Worm (Caenorhabditis elegans) whole organism, midembryonic: ENCODE data around the gene sru-31.

ENCODE experiments used
- T22C8.4 ChIP-seq: fragments of 200-800 bp; sonication (Bioruptor generic); IDR thresholded peaks from 2 replicates; pipeline ENCODE4 v1.3.6; 2022; ENCODE audit warnings: missing genetic modification characterization, missing compliant biosample characterization
- cog-1 ChIP-seq: sonication (generic microtip); optimal IDR thresholded peaks from 2 replicates; lab custom pipeline; 2016; ENCODE audit warnings: missing genetic modification characterization, missing compliant biosample characterization
- flt-1 ChIP-seq: fragments of 200-800 bp; sonication (Bioruptor generic); IDR thresholded peaks from 2 replicates; pipeline ENCODE4 v1.3.6; 2022; ENCODE audit warnings: missing genetic modification characterization, missing compliant biosample characterization
- klf-2 ChIP-seq: fragments of 200-800 bp; sonication (Bioruptor generic); conservative IDR thresholded peaks from 2 replicates; pipeline ENCODE4 v1.3.6; 2022; ENCODE audit warnings: missing genetic modification reagents, missing genetic modification characterization, missing compliant biosample characterization
- med-1 ChIP-seq: sonication (generic microtip); optimal IDR thresholded peaks from 2 replicates; lab custom pipeline; 2017; ENCODE audit warnings: missing genetic modification characterization, mild to moderate bottlenecking, missing compliant biosample characterization, antibody characterized with exemption, missing genetic modification reagents; ENCODE audit not compliant: insufficient read depth
- ref-1 ChIP-seq: fragments of 200-800 bp; sonication (Bioruptor generic); conservative IDR thresholded peaks from 2 replicates; pipeline ENCODE4 v1.3.6; 2022; ENCODE audit warnings: missing genetic modification reagents, missing genetic modification characterization, missing compliant biosample characterization
- tab-1 ChIP-seq: fragments of 200-800 bp; sonication (Bioruptor generic); IDR thresholded peaks from 2 replicates; pipeline ENCODE4 v1.3.6; 2022; ENCODE audit warnings: missing genetic modification characterization, missing compliant biosample characterization
- ztf-23 ChIP-seq: fragments of 200-800 bp; sonication (Bioruptor generic); IDR thresholded peaks from 2 replicates; pipeline ENCODE4 v1.3.6; 2022; ENCODE audit warnings: missing genetic modification reagents, missing genetic modification characterization, missing compliant biosample characterization
- ztf-29 ChIP-seq: fragments of 200-800 bp; sonication (Bioruptor generic); IDR thresholded peaks from 2 replicates; pipeline ENCODE4 v1.3.6; 2022; ENCODE audit warnings: missing genetic modification reagents, missing genetic modification characterization, missing compliant biosample characterization

DNA sequence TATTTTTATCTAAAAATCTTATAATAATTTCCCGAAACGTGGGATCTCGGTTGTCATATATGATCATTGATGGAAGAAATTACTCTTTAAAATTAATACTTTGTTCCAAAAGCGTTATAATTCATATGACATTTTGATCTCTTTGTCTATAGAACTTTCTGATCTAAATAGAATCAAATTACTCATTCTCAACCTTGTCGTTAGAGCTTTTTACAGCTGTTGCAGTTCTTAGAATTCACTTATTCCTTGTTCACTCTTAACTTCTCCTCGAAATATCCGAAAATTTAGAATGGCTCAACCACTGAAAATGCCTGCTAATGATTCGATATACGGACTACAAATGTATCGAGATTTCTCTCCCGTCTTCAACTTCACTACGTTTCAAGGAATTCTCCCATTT, 5.3 kb upstream of the sru-31 start, which contains the start of gene sru-29:
- TF ChIP-seq T22C8.4 (GFP tag; lab: Robert Waterston, UW) (no peak), ref-1 (no peak), ztf-29 (GFP tag; lab: Robert Waterston, UW) (no peak), med-1 (no peak), tab-1 (no peak), flt-1 (GFP tag; lab: Robert Waterston, UW) (no peak), cog-1 (no peak), klf-2 (GFP tag; lab: Robert Waterston, UW) (no peak), ztf-23 (GFP tag; lab: Robert Waterston, UW) (no peak)
